Fruit fly (Drosophila melanogaster): Measurements from ENCODE around the gene TyrRII.

TyrRII gene

DNA sequence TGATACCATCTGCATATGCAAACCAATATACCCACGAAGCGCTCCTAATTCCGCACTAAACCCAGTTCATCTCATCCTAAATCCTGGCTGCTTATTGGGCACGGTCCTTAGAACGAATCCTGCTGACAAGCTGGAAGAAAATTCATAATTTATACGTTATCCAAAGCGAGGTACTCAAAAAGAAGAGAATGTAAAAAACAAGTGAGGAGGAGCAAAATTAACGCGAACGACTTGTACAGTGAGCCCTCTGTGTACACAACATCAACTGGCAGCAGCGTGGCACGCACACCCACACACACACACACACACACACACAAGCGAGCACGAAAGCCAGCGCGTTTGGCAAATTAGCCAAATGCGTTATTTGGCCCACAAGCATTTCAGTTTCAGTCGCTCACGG is at the start of gene TyrRII:
Gene TyrRII (plus strand): TSS at position 301 of the 400 bp plus-strand sequence.
- TF ChIP-seq CG17801 (GFP tag; optimal IDR thresholded peaks at IDR 0.05; ENCODE audit: partially characterized antibody) = no peak

dm6 chr3R:17686875-17687274 is 49.5 kb upstream of the TyrRII start, which contains the start of gene CG31249:
CG31249 (minus strand) TSS chr3R:17687071.
- TF ChIP-seq CG17801 (GFP tag; optimal IDR thresholded peaks at IDR 0.05; ENCODE audit: partially characterized antibody) = no peak

- no peak for TF ChIP-seq CG17801 (GFP tag; optimal IDR thresholded peaks at IDR 0.05; ENCODE audit: partially characterized antibody)
Observed at dm6 chr3R:17699891-17700487, 36.4 kb upstream of the TyrRII start.

dm6 chr3R:17700488-17701130 is 35.8 kb upstream of the TyrRII start:
- peak; percentile 99 for TF ChIP-seq CG17801 (GFP tag; optimal IDR thresholded peaks at IDR 0.05; ENCODE audit: partially characterized antibody)

DNA sequence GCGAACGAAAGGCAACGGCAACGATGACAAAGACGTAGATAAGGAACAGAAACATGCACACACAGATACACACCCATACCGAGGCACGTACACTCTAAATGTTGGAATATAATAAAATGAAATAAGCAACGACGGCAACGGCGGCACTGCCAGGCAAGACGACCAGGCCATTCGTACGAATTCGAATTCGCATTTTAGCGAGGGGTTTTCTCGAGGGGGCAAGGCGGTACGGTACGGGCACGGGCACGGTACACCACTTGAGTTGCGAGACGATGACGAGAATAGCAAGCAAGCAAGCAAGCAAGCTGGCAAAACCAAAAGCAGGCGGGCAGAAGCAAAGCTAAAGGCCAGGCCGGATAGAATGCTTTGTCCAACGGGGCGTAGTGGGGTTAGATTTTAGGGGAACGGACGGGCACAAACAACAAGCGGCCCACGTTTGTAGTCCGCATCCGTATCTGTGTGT is 35.2 kb upstream of the TyrRII start:
- no peak for TF ChIP-seq CG17801 (GFP tag; optimal IDR thresholded peaks at IDR 0.05; ENCODE audit: partially characterized antibody)

- no peak for TF ChIP-seq CG17801 (GFP tag; optimal IDR thresholded peaks at IDR 0.05; ENCODE audit: partially characterized antibody)
Observed at dm6 chr3R:17701971-17702845, 34.2 kb upstream of the TyrRII start.

DNA sequence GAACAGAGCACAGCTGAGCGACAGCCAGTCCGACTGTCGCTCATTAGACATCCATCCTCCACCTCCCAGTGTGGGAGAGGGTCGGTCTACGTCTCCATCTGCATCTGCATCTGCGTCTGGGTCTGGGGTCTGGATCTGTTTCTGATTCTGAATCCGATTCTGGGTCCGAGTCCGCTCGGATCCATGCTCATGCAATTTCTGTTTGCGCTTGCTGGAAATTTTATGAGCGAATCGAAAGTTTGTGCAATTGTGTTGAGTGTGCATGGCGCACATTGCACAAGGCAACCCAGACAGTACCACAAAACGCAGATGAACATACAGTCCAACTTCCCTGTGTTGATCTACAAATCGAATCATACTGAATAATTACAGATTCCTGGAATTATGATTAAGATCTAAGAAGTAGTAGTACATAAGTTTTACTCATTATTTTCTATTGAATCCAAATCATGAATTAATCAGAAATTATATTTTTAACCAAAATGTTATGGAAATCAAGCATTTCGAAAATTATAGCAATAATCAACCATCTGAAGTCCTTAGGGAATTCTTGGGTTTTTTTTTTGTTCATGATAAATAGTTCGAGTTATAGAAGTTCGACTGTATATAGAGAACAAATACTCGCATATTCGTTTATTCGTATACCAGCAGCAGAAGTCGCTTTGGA is 33.3 kb upstream of the TyrRII start:
- peak; percentile 87 for TF ChIP-seq CG17801 (GFP tag; optimal IDR thresholded peaks at IDR 0.05; ENCODE audit: partially characterized antibody)

DNA sequence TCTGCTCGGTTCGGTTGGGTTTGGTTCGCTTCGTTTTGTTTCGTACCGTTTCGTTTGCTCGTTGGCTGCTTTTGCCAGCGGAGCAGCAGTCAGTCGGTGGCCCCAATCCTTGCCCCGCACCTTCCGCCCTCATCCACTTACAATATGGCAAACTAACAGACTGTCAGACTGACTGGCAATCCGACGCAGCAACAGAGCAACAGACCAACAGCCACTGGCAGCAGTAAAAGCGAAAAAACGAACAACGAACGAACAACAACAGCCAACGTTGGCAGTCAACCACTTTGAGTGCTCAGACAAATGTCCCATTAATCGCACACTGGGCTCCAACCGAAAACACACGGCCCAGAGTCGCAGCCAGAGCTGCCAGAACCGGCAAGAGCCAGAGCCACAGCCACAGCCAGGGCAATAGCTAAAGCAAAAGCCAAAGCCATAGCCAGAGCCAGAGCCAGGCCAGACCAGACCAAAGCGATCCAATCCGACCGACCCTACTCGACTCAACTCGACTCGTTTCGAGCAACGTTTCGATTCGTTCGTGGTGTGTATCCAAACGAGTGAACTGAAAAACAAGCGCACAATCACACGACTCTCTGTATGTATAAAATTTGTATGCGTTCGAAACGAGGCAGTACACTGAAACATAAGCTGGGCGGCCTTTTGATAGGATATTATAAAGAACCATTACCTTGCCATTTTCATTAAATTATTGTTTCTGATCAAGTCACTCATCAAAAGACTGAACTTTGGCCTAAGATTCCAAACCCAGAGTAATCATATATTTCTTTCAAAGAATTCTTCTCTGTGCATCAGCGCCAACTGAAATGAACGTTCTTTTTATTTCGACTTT is 32.5 kb upstream of the TyrRII start:
- TF ChIP-seq CG17801 (GFP tag; optimal IDR thresholded peaks at IDR 0.05; ENCODE audit: partially characterized antibody) = peak; percentile 98

dm6 chr3R:17704538-17704854 is 31.9 kb upstream of the TyrRII start:
- no peak for TF ChIP-seq CG17801 (GFP tag; optimal IDR thresholded peaks at IDR 0.05; ENCODE audit: partially characterized antibody)

dm6 chr3R:17705140-17705539 is 31.3 kb upstream of the TyrRII start:
- no peak for TF ChIP-seq CG17801 (GFP tag; optimal IDR thresholded peaks at IDR 0.05; ENCODE audit: partially characterized antibody)

dm6 chr3R:17705899-17706831 is 30.2 kb upstream of the TyrRII start:
- peak; percentile 70 for TF ChIP-seq CG17801 (GFP tag; optimal IDR thresholded peaks at IDR 0.05; ENCODE audit: partially characterized antibody)

DNA sequence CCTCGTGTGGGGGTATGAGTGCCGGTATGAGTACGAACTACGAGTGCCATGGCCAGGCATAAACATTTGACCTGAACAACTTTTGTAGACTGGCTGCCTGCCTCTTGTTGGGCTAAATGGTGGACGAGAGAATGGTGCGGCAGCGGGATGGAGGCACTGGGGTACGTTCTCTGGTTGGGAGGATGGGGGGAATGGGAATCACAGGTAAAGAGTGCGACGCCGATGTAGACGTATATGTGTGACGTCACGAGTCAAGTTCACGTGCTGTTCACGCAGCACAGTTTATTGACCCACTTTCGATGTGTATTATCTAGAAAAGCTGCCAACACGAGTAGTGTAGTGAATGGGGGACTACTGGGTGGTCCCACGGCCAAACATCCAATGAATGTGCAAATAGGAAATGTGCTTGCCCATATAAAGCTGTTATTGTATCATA is 29.4 kb upstream of the TyrRII start:
- no peak for TF ChIP-seq CG17801 (GFP tag; optimal IDR thresholded peaks at IDR 0.05; ENCODE audit: partially characterized antibody)

dm6 chr3R:17707799-17708198 is 28.6 kb upstream of the TyrRII start:
- TF ChIP-seq CG17801 (GFP tag; optimal IDR thresholded peaks at IDR 0.05; ENCODE audit: partially characterized antibody) = no peak
